Fruit fly (Drosophila melanogaster): Measurements from ENCODE around the gene Wnk.

Gene Wnk

DNA sequence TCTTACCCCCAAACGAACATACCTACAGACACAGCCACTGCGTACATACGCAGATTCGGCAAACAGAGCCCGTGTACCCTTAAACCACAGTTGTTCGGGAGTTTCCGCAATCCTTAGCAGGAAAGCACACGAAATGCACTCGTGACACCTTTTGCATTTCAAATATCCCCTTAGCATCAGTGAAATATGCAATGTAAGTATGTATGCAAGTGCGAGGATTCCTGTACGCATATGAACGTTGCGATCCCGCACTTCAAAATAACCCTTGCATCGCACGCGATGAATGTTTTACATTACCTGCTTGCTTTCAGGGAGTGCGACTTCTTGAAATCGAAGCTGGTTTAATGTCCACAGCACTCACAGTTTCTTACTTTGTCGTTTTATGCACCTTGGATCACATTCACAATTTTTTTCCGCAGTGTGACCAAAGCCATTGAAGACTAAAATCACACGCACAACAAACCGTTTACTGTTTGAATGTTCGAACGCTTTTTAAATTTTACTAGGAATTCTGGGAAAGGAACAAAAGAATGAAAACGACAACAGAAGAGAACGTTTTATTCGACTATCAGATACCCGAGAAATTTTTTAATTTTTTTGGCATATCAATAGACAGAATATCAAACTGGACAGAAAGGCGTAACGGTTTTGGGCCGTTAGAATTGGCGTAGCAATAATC is 21.3 kb downstream of the Wnk start, which contains the start of gene Mkrn1 (continued):
- TF ChIP-seq NC2α (GFP tag; optimal IDR thresholded peaks at IDR 0.05) (no peak), CG16813 (GFP tag; IDR thresholded peaks at IDR 0.05; ENCODE audit: partially characterized antibody) (peak; percentile 94), cwo (GFP tag; optimal IDR thresholded peaks at IDR 0.05) (no peak), kay (GFP tag; optimal IDR thresholded peaks at IDR 0.05) (no peak), lbe (GFP tag; optimal IDR thresholded peaks at IDR 0.05) (no peak), CG12769 (tag; optimal IDR thresholded peaks at IDR 0.05) (no peak), Dbx (GFP tag; IDR thresholded peaks at IDR 0.05) (no peak), h (optimal IDR thresholded peaks at IDR 0.05) (no peak), E2f2 (GFP tag; IDR thresholded peaks at IDR 0.05) (peak; percentile 44), pros (GFP tag; optimal IDR thresholded peaks at IDR 0.05) (no peak), gcm2 (GFP tag; optimal IDR thresholded peaks at IDR 0.05) (no peak), sqz (GFP tag; optimal IDR thresholded peaks at IDR 0.05) (no peak), trh (GFP tag; optimal IDR thresholded peaks at IDR 0.05) (no peak), CG10462 (GFP tag; optimal IDR thresholded peaks at IDR 0.05) (no peak), CG9817 (tag; optimal IDR thresholded peaks at IDR 0.05) (no peak), mld (GFP tag; IDR thresholded peaks at IDR 0.05; ENCODE audit: partially characterized antibody) (peak; percentile 78), Oli (tag; optimal IDR thresholded peaks at IDR 0.05) (no peak), CG14860 (GFP tag; IDR thresholded peaks at IDR 0.05; ENCODE audit: partially characterized antibody) (peak; percentile 97), CG11560 (tag; IDR thresholded peaks at IDR 0.05) (no peak), CG8290 (GFP tag; optimal IDR thresholded peaks at IDR 0.05) (peak; percentile 80), CG8290 (tag; optimal IDR thresholded peaks at IDR 0.05) (no peak), CG8765 (GFP tag; IDR thresholded peaks at IDR 0.05) (no peak), ato (GFP tag; IDR thresholded peaks at IDR 0.05; ENCODE audit: partially characterized antibody) (peak; percentile 79), CG7987 (GFP tag; optimal IDR thresholded peaks at IDR 0.05) (no peak), CG4707 (GFP tag; optimal IDR thresholded peaks at IDR 0.05) (no peak), Dp (GFP tag; optimal IDR thresholded peaks at IDR 0.05) (peak; percentile 38), CG9797 (GFP tag; optimal IDR thresholded peaks at IDR 0.05) (peak; percentile 81), esg (GFP tag; conservative IDR thresholded peaks at IDR 0.05) (no peak), Myb (GFP tag; optimal IDR thresholded peaks at IDR 0.05) (peak; percentile 93), pum (GFP tag; optimal IDR thresholded peaks at IDR 0.05) (no peak), Sox100B (GFP tag; optimal IDR thresholded peaks at IDR 0.05) (no peak), GATAe (GFP tag; conservative IDR thresholded peaks at IDR 0.05) (no peak), CG13287 (GFP tag; IDR thresholded peaks at IDR 0.05; ENCODE audit: partially characterized antibody) (peak; percentile 70), jing (GFP tag; optimal IDR thresholded peaks at IDR 0.05) (no peak), CG17186 (GFP tag; optimal IDR thresholded peaks at IDR 0.05) (peak; percentile 40), CG10431 (GFP tag; optimal IDR thresholded peaks at IDR 0.05) (peak; percentile 2), E2f1 (GFP tag; IDR thresholded peaks at IDR 0.05) (no peak), CG8924 (tag; optimal IDR thresholded peaks at IDR 0.05) (no peak), gro (GFP tag; optimal IDR thresholded peaks at IDR 0.05) (peak; percentile 35), maf-S (GFP tag; optimal IDR thresholded peaks at IDR 0.05) (no peak), HmgZ (tag; optimal IDR thresholded peaks at IDR 0.05) (peak; percentile 36), bbx (GFP tag; IDR thresholded peaks at IDR 0.05; ENCODE audit: partially characterized antibody) (peak; percentile 77), onecut (GFP tag; IDR thresholded peaks at IDR 0.05) (no peak), Scr (GFP tag; IDR thresholded peaks at IDR 0.05; ENCODE audit: partially characterized antibody) (peak; percentile 76), Hr51 (GFP tag; optimal IDR thresholded peaks at IDR 0.05) (no peak), CG1603 (tag; optimal IDR thresholded peaks at IDR 0.05) (peak; percentile 94), MESR4 (GFP tag; optimal IDR thresholded peaks at IDR 0.05) (peak; percentile 97), crol (GFP tag; IDR thresholded peaks at IDR 0.05) (no peak), CG13424 (tag; optimal IDR thresholded peaks at IDR 0.05) (no peak), Six4 (GFP tag; optimal IDR thresholded peaks at IDR 0.05) (no peak)
